Fruit fly (Drosophila melanogaster) whole organism, embryonic: ENCODE results near the gene Cyp28c1.

Experiments used
- Blimp-1 ChIP-seq: fragments of 200-800 bp; sonication (Bioruptor generic); optimal IDR thresholded peaks from 3 replicates; lab custom pipeline; 2018; ENCODE audit warnings: missing biosample characterization, missing genetic modification characterization, mild to moderate bottlenecking, moderate library complexity, missing genetic modification reagents
- CG10209 ChIP-seq: fragments of 200-800 bp; sonication (Bioruptor generic); optimal IDR thresholded peaks from 3 replicates; lab custom pipeline; 2017; ENCODE audit warnings: missing biosample characterization, mild to moderate bottlenecking, missing genetic modification characterization, missing genetic modification reagents
- CG10543 ChIP-seq: fragments of 200-800 bp; sonication (Bioruptor generic); optimal IDR thresholded peaks from 3 replicates; lab custom pipeline; 2017; ENCODE audit warnings: missing biosample characterization, mild to moderate bottlenecking, missing genetic modification characterization, moderate library complexity
- CG10654 ChIP-seq: fragments of 200-800 bp; sonication (Bioruptor generic); optimal IDR thresholded peaks from 2 replicates; lab custom pipeline; 2016; ENCODE audit warnings: missing biosample characterization, missing genetic modification characterization
- CG1647 ChIP-seq: fragments of 200-800 bp; sonication (Bioruptor generic); optimal IDR thresholded peaks from 3 replicates; lab custom pipeline; 2016; ENCODE audit warnings: missing biosample characterization, missing genetic modification characterization
- CG16779 ChIP-seq: fragments of 200-800 bp; sonication (Bioruptor generic); IDR thresholded peaks from 2 replicates; pipeline ENCODE4 v1.3.6; 2022; ENCODE audit warnings: missing biosample characterization, missing genetic modification characterization
- CG18011 ChIP-seq: fragments of 200-800 bp; sonication (Bioruptor generic); optimal IDR thresholded peaks from 2 replicates; lab custom pipeline; 2017; ENCODE audit warnings: missing biosample characterization, missing genetic modification characterization, mild to moderate bottlenecking, moderate library complexity, missing genotype
- CG18619 ChIP-seq: fragments of 200-800 bp; sonication (Bioruptor generic); optimal IDR thresholded peaks from 3 replicates; lab custom pipeline; 2017; ENCODE audit warnings: missing biosample characterization, mild to moderate bottlenecking, missing genetic modification characterization
- CG2712 ChIP-seq: fragments of 200-800 bp; optimal IDR thresholded peaks from 3 replicates; lab custom pipeline; 2019; ENCODE audit warnings: missing biosample characterization, mild to moderate bottlenecking, missing genetic modification characterization, moderate library complexity
- CG2875 ChIP-seq: fragments of 200-800 bp; sonication (Bioruptor generic); optimal IDR thresholded peaks from 2 replicates; lab custom pipeline; 2017; ENCODE audit warnings: missing biosample characterization, mild to moderate bottlenecking, missing genetic modification characterization, missing genetic modification reagents
- CG42726 ChIP-seq: fragments of 200-800 bp; sonication (Bioruptor generic); IDR thresholded peaks from 2 replicates; pipeline ENCODE4 v1.3.6; 2022; ENCODE audit warnings: missing biosample characterization, missing genetic modification characterization; ENCODE audit not compliant: partially characterized antibody
- CG4617 ChIP-seq: fragments of 200-800 bp; sonication (Bioruptor generic); optimal IDR thresholded peaks from 3 replicates; lab custom pipeline; 2016; ENCODE audit warnings: missing biosample characterization, missing genetic modification characterization, borderline replicate concordance
- CG6791 ChIP-seq: fragments of 200-800 bp; sonication (Bioruptor generic); IDR thresholded peaks from 3 replicates; pipeline ENCODE4 v1.3.6; 2022; ENCODE audit warnings: missing biosample characterization, missing genetic modification characterization; ENCODE audit not compliant: partially characterized antibody
- CG7786 ChIP-seq: fragments of 200-800 bp; sonication (Bioruptor generic); optimal IDR thresholded peaks from 2 replicates; lab custom pipeline; 2016; ENCODE audit warnings: missing biosample characterization, missing genetic modification characterization
- CG8765 ChIP-seq: fragments of 200-800 bp; sonication (Bioruptor generic); IDR thresholded peaks from 2 replicates; pipeline ENCODE4 v1.3.6; 2022; ENCODE audit warnings: missing biosample characterization, missing genetic modification characterization
- CG9609 ChIP-seq: fragments of 200-800 bp; sonication (Bioruptor generic); optimal IDR thresholded peaks from 3 replicates; lab custom pipeline; 2016; ENCODE audit warnings: missing biosample characterization, missing genetic modification characterization
- CoRest ChIP-seq: fragments of 200-800 bp; sonication (Bioruptor generic); optimal IDR thresholded peaks from 3 replicates; lab custom pipeline; 2018; ENCODE audit warnings: missing biosample characterization, mild to moderate bottlenecking, missing genetic modification characterization, moderate library complexity
- Doc3 ChIP-seq: fragments of 200-800 bp; sonication (Bioruptor generic); IDR thresholded peaks from 3 replicates; pipeline ENCODE4 v1.3.6; 2022; ENCODE audit warnings: missing biosample characterization, missing genetic modification characterization; ENCODE audit not compliant: partially characterized antibody
- Eip74EF ChIP-seq, 2 experiments: fragments of 200-800 bp in 1 of 2; fragments of >200 bp in 1 of 2; sonication (Bioruptor generic) in 1 of 2; optimal IDR thresholded peaks; 2 replicates each; lab custom pipeline; 2017 to 2019; ENCODE audit warnings: missing biosample characterization in 2 of 2, missing genetic modification characterization in 2 of 2, mild to moderate bottlenecking in 1 of 2, moderate library complexity in 1 of 2
- Fer2 ChIP-seq: fragments of 200-800 bp; sonication (Bioruptor generic); optimal IDR thresholded peaks from 2 replicates; lab custom pipeline; 2018; ENCODE audit warnings: missing biosample characterization, mild to moderate bottlenecking, missing genetic modification characterization, moderate library complexity
- Fer3 ChIP-seq: fragments of 200-800 bp; sonication (Bioruptor generic); optimal IDR thresholded peaks from 2 replicates; lab custom pipeline; 2018; ENCODE audit warnings: missing biosample characterization, mild to moderate bottlenecking, missing genetic modification characterization, moderate library complexity
- Hr3 ChIP-seq: fragments of 200-800 bp; sonication (Bioruptor generic); optimal IDR thresholded peaks from 3 replicates; lab custom pipeline; 2016; ENCODE audit warnings: missing biosample characterization, missing genetic modification characterization
- NFAT ChIP-seq: fragments of 200-800 bp; sonication (Bioruptor generic); IDR thresholded peaks from 2 replicates; pipeline ENCODE4 v1.3.6; 2022; ENCODE audit warnings: missing biosample characterization, missing genetic modification characterization
- Optix ChIP-seq: fragments of 200-800 bp; sonication (Bioruptor generic); IDR thresholded peaks from 3 replicates; pipeline ENCODE4 v1.3.6; 2022; ENCODE audit warnings: missing biosample characterization, missing genetic modification characterization
- Pdp1 ChIP-seq, 2 experiments: fragments of 200-800 bp; sonication (Bioruptor generic); optimal IDR thresholded peaks; 3 replicates each; lab custom pipeline; 2016; ENCODE audit warnings: missing biosample characterization in 2 of 2, missing genetic modification characterization in 2 of 2, mild to moderate bottlenecking in 1 of 2, moderate library complexity in 1 of 2
- Taf1 ChIP-seq: fragments of 200-800 bp; sonication (Bioruptor generic); IDR thresholded peaks from 2 replicates; pipeline ENCODE4 v1.3.6; 2022; ENCODE audit warnings: missing biosample characterization, missing genetic modification characterization
- Vsx1 ChIP-seq: fragments of 200-800 bp; sonication (Bioruptor generic); optimal IDR thresholded peaks from 2 replicates; lab custom pipeline; 2017; ENCODE audit warnings: missing biosample characterization, mild to moderate bottlenecking, missing genetic modification characterization, missing genetic modification reagents
- abd-A ChIP-seq: fragments of 200-800 bp; sonication (Bioruptor generic); optimal IDR thresholded peaks from 3 replicates; lab custom pipeline; 2019; ENCODE audit warnings: missing biosample characterization, mild to moderate bottlenecking, missing genetic modification characterization, moderate library complexity
- ase ChIP-seq: fragments of 200-800 bp; sonication (Bioruptor generic); IDR thresholded peaks from 3 replicates; pipeline ENCODE4 v1.3.6; 2022; ENCODE audit warnings: missing biosample characterization, missing genetic modification characterization
- bbx ChIP-seq: fragments of 200-800 bp; sonication (Bioruptor generic); IDR thresholded peaks from 2 replicates; pipeline ENCODE4 v1.3.6; 2022; ENCODE audit warnings: missing biosample characterization, missing genetic modification characterization; ENCODE audit not compliant: partially characterized antibody
- crc ChIP-seq: fragments of 200-800 bp; sonication (Bioruptor generic); optimal IDR thresholded peaks from 2 replicates; lab custom pipeline; 2016; ENCODE audit warnings: missing biosample characterization, missing genetic modification characterization
- disco-r ChIP-seq: fragments of 200-800 bp; sonication (Bioruptor generic); optimal IDR thresholded peaks from 2 replicates; lab custom pipeline; 2016; ENCODE audit warnings: missing biosample characterization, missing genetic modification characterization
- dm ChIP-seq: fragments of 200-800 bp; sonication (Bioruptor generic); optimal IDR thresholded peaks from 3 replicates; lab custom pipeline; 2016; ENCODE audit warnings: missing biosample characterization, missing genetic modification characterization
- en ChIP-seq: fragments of 200-800 bp; sonication (Bioruptor generic); optimal IDR thresholded peaks from 2 replicates; lab custom pipeline; 2016; ENCODE audit warnings: missing biosample characterization, missing genetic modification characterization
- fd102C ChIP-seq: fragments of 200-800 bp; sonication (Bioruptor generic); optimal IDR thresholded peaks from 2 replicates; lab custom pipeline; 2018; ENCODE audit warnings: missing biosample characterization, mild to moderate bottlenecking, missing genetic modification characterization, moderate library complexity
- fru ChIP-seq: fragments of >200 bp; optimal IDR thresholded peaks from 2 replicates; lab custom pipeline; 2017
- grn ChIP-seq: fragments of 200-800 bp; sonication (Bioruptor generic); optimal IDR thresholded peaks from 3 replicates; lab custom pipeline; 2017; ENCODE audit warnings: missing biosample characterization, missing genetic modification characterization
- gro ChIP-seq: fragments of 200-800 bp; sonication (Bioruptor generic); optimal IDR thresholded peaks from 2 replicates; lab custom pipeline; 2016; ENCODE audit warnings: missing biosample characterization, missing genetic modification characterization
- hb ChIP-seq: fragments of 200-800 bp; sonication (Bioruptor generic); IDR thresholded peaks from 3 replicates; pipeline ENCODE4 v1.3.6; 2022; ENCODE audit warnings: missing biosample characterization, missing genetic modification characterization; ENCODE audit not compliant: partially characterized antibody
- jing ChIP-seq: fragments of 200-800 bp; sonication (Bioruptor generic); optimal IDR thresholded peaks from 2 replicates; lab custom pipeline; 2018; ENCODE audit warnings: missing biosample characterization, mild to moderate bottlenecking, missing genetic modification characterization
- kah ChIP-seq: fragments of 200-800 bp; sonication (Bioruptor generic); optimal IDR thresholded peaks from 2 replicates; lab custom pipeline; 2018; ENCODE audit warnings: missing biosample characterization, mild to moderate bottlenecking, missing genetic modification characterization
- lab ChIP-seq: fragments of 200-800 bp; sonication (Bioruptor generic); optimal IDR thresholded peaks from 3 replicates; lab custom pipeline; 2017; ENCODE audit warnings: missing biosample characterization, missing genetic modification characterization, mild to moderate bottlenecking, moderate library complexity, missing genetic modification reagents
- pfk ChIP-seq: fragments of 200-800 bp; sonication (Bioruptor generic); optimal IDR thresholded peaks from 2 replicates; lab custom pipeline; 2018; ENCODE audit warnings: missing biosample characterization, mild to moderate bottlenecking, missing genetic modification characterization, moderate library complexity
- row ChIP-seq: fragments of 200-800 bp; sonication (Bioruptor generic); IDR thresholded peaks from 3 replicates; pipeline ENCODE4 v1.3.6; 2022; ENCODE audit warnings: missing biosample characterization, missing genetic modification characterization
- salm ChIP-seq: fragments of 200-800 bp; sonication (Bioruptor generic); optimal IDR thresholded peaks from 2 replicates; lab custom pipeline; 2018; ENCODE audit warnings: missing biosample characterization, mild to moderate bottlenecking, missing genetic modification characterization
- schlank ChIP-seq: fragments of 200-800 bp; sonication (Bioruptor generic); optimal IDR thresholded peaks from 2 replicates; lab custom pipeline; 2018; ENCODE audit warnings: missing biosample characterization, mild to moderate bottlenecking, missing genetic modification characterization
- so ChIP-seq: fragments of 200-800 bp; sonication (Bioruptor generic); IDR thresholded peaks from 3 replicates; pipeline ENCODE4 v1.3.6; 2022; ENCODE audit warnings: missing biosample characterization, missing genetic modification characterization
- usp ChIP-seq: fragments of >200 bp; optimal IDR thresholded peaks from 2 replicates; lab custom pipeline; 2017; ENCODE audit warnings: missing biosample characterization, missing genetic modification characterization
- wor ChIP-seq: fragments of 200-800 bp; sonication (Bioruptor generic); IDR thresholded peaks from 2 replicates; pipeline ENCODE4 v1.3.6; 2022; ENCODE audit warnings: missing biosample characterization, missing genetic modification characterization

Gene Cyp28c1

DNA sequence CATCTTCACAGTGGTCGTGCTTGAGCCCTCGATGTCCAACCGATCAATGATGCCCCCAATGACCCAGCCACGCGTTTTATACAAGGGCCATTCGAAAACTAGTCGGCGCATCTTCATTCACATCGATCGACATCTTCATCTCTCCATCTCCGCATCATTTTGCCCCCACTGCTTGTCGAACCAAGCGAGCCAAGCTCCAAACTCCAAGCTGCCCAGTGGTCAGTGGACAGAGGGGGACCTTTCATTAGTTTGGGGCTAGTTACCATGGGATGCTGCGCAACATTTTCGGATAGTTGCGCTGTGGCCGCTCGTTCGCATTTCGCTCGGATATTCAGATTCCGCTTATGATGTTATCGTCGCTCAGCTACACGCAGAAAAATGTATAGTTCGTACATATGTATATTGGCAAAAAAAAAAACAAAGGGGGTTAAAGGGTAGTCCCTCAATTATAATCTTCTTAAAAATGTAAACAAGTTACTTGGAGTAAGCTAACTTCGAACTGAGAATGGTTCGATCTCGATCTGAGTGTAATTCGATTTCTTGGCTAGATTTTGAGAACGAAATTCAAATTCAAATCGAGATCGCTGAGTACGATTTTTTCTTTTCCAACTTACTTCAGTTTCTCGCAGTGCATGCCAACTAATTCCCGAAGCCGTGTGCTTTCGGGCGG, 6.8 kb downstream of the Cyp28c1 start, which contains the start of gene CG15740 (continued):
- TF ChIP-seq pfk (GFP tag; lab: Kevin White, UChicago) (no peak), CG10654 (GFP tag; lab: Kevin White, UChicago) (no peak), Vsx1 (GFP tag; lab: Kevin White, UChicago) (no peak), CG1647 (GFP tag; lab: Kevin White, UChicago) (no peak), en (GFP tag; lab: Kevin White, UChicago) (no peak), CG2712 (tag; lab: Kevin White, UChicago) (no peak), ase (GFP tag; lab: Robert Waterston, UW) (0 out of 3 replicates have a peak, but pooled peaks have one; percentile 42), CG18619 (no peak), Doc3 (GFP tag; lab: Robert Waterston, UW) (no peak), CG10543 (no peak), usp (GFP tag; lab: Kevin White, UChicago) (no peak), CG18011 (GFP tag; lab: Kevin White, UChicago) (no peak), crc (GFP tag; lab: Kevin White, UChicago) (no peak), Fer2 (tag; lab: Kevin White, UChicago) (no peak), fd102C (GFP tag; lab: Kevin White, UChicago) (no peak), schlank (tag; lab: Kevin White, UChicago) (no peak), Hr3 (GFP tag; lab: Kevin White, UChicago) (peak; percentile 13), dm (GFP tag; lab: Kevin White, UChicago) (no peak), so (GFP tag; lab: Robert Waterston, UW) (peak; percentile 67; the same call in 1 of the 3 replicates), NFAT (GFP tag; lab: Robert Waterston, UW) (no peak), CG10209 (GFP tag; lab: Kevin White, UChicago) (peak; percentile 2), Blimp-1 (no peak), Fer3 (tag; lab: Kevin White, UChicago) (peak; percentile 24), CG2875 (GFP tag; lab: Kevin White, UChicago) (no peak), disco-r (GFP tag; lab: Kevin White, UChicago) (no peak), CG42726 (no peak), abd-A (tag; lab: Kevin White, UChicago) (no peak), Optix (GFP tag; lab: Robert Waterston, UW) (peak; percentile 54; the same call in 1 of the 3 replicates), Eip74EF (GFP tag; optimal IDR thresholded peaks at IDR 0.05; lab: Kevin White, UChicago) (peak in 1 of 2 experiments; percentile 3), CoRest (tag; lab: Kevin White, UChicago) (peak; percentile 32), kah (GFP tag; lab: Kevin White, UChicago) (no peak), lab (GFP tag; lab: Kevin White, UChicago) (peak; percentile 12), CG7786 (GFP tag; lab: Kevin White, UChicago) (no peak), CG4617 (GFP tag; lab: Kevin White, UChicago) (no peak), Pdp1 (GFP tag; optimal IDR thresholded peaks at IDR 0.05; lab: Kevin White, UChicago) (peak in 1 of 2 experiments; percentile 33), CG9609 (no peak), CG16779 (no peak), CG8765 (GFP tag; lab: Robert Waterston, UW) (no peak), wor (GFP tag; lab: Robert Waterston, UW) (peak; percentile 45; the same call in 1 of the 2 replicates), bbx (no peak), CG6791 (GFP tag; lab: Robert Waterston, UW) (no peak), row (GFP tag; lab: Robert Waterston, UW) (peak; percentile 63), hb (no peak), fru (lab: Kevin White, UChicago) (no peak), grn (GFP tag; lab: Kevin White, UChicago) (no peak), gro (GFP tag; lab: Kevin White, UChicago) (no peak), jing (GFP tag; lab: Kevin White, UChicago) (peak; percentile 25), salm (no peak), Taf1 (GFP tag; lab: Robert Waterston, UW) (no peak)
